Fruit fly (Drosophila melanogaster) whole organism, embryonic: ENCODE measurements around the gene CG7728.

ENCODE experiments used
- Bgb ChIP-seq: fragments of 200-800 bp; sonication (Bioruptor generic); IDR thresholded peaks from 2 replicates; pipeline ENCODE4 v1.3.6; 2022; ENCODE audit warnings: missing biosample characterization, missing genetic modification characterization; ENCODE audit not compliant: partially characterized antibody
- Blimp-1 ChIP-seq: fragments of 200-800 bp; sonication (Bioruptor generic); optimal IDR thresholded peaks from 3 replicates; lab custom pipeline; 2018; ENCODE audit warnings: missing biosample characterization, missing genetic modification characterization, mild to moderate bottlenecking, moderate library complexity, missing genetic modification reagents
- CG10431 ChIP-seq: fragments of 200-800 bp; sonication (Bioruptor generic); optimal IDR thresholded peaks from 3 replicates; lab custom pipeline; 2018; ENCODE audit warnings: missing biosample characterization, mild to moderate bottlenecking, missing genetic modification characterization
- CG11695 ChIP-seq: fragments of 200-800 bp; sonication (Bioruptor generic); IDR thresholded peaks from 3 replicates; pipeline ENCODE4 v1.3.6; 2022; ENCODE audit warnings: missing biosample characterization, missing genetic modification characterization
- CG14014 ChIP-seq: fragments of 200-800 bp; sonication (Bioruptor generic); IDR thresholded peaks from 2 replicates; pipeline ENCODE4 v1.3.6; 2022; ENCODE audit warnings: missing biosample characterization, missing genetic modification characterization
- CG1647 ChIP-seq: fragments of 200-800 bp; sonication (Bioruptor generic); optimal IDR thresholded peaks from 3 replicates; lab custom pipeline; 2016; ENCODE audit warnings: missing biosample characterization, missing genetic modification characterization
- CG16813 ChIP-seq: fragments of 200-800 bp; sonication (Bioruptor generic); IDR thresholded peaks from 3 replicates; pipeline ENCODE4 v1.3.6; 2022; ENCODE audit warnings: missing biosample characterization, missing genetic modification characterization; ENCODE audit not compliant: partially characterized antibody
- CG17359 ChIP-seq: fragments of 200-800 bp; sonication (Bioruptor generic); optimal IDR thresholded peaks from 3 replicates; lab custom pipeline; 2018; ENCODE audit warnings: missing biosample characterization, mild to moderate bottlenecking, missing genetic modification characterization, moderate library complexity
- CG17612 ChIP-seq: fragments of 200-800 bp; sonication (Bioruptor generic); IDR thresholded peaks from 2 replicates; pipeline ENCODE4 v1.3.6; 2022; ENCODE audit warnings: missing biosample characterization, missing genetic modification characterization
- CG1832 ChIP-seq: fragments of 200-800 bp; sonication (Bioruptor generic); optimal IDR thresholded peaks from 2 replicates; lab custom pipeline; 2017; ENCODE audit warnings: missing biosample characterization, mild to moderate bottlenecking, missing genetic modification characterization, inconsistent platforms
- CG3407 ChIP-seq: fragments of 200-800 bp; sonication (Bioruptor generic); optimal IDR thresholded peaks from 2 replicates; lab custom pipeline; 2018; ENCODE audit warnings: missing biosample characterization, mild to moderate bottlenecking, missing genetic modification characterization
- CG34422 ChIP-seq: fragments of 200-800 bp; sonication (Bioruptor generic); IDR thresholded peaks from 3 replicates; pipeline ENCODE4 v1.3.6; 2022; ENCODE audit warnings: missing biosample characterization, missing genetic modification characterization
- CG3995 ChIP-seq: fragments of 200-800 bp; sonication (Bioruptor generic); optimal IDR thresholded peaks from 3 replicates; lab custom pipeline; 2016; ENCODE audit warnings: missing biosample characterization, missing genetic modification characterization
- CG6254 ChIP-seq: fragments of 200-800 bp; sonication (Bioruptor generic); optimal IDR thresholded peaks from 3 replicates; lab custom pipeline; 2017; ENCODE audit warnings: mild to moderate bottlenecking, missing biosample characterization, missing genetic modification reagents, missing genetic modification characterization
- CG6791 ChIP-seq: fragments of 200-800 bp; sonication (Bioruptor generic); IDR thresholded peaks from 3 replicates; pipeline ENCODE4 v1.3.6; 2022; ENCODE audit warnings: missing biosample characterization, missing genetic modification characterization; ENCODE audit not compliant: partially characterized antibody
- CG7556 ChIP-seq: fragments of 200-800 bp; sonication (Bioruptor generic); optimal IDR thresholded peaks from 2 replicates; lab custom pipeline; 2017; ENCODE audit warnings: missing biosample characterization, mild to moderate bottlenecking, missing genetic modification characterization
- Deaf1 ChIP-seq: fragments of 200-800 bp; optimal IDR thresholded peaks from 3 replicates; lab custom pipeline; 2019; ENCODE audit warnings: missing biosample characterization, mild to moderate bottlenecking, missing genetic modification characterization, moderate library complexity
- Dll ChIP-seq: fragments of 200-800 bp; sonication (Bioruptor generic); IDR thresholded peaks from 4 replicates; pipeline ENCODE4 v1.3.6; 2022; ENCODE audit warnings: missing biosample characterization, missing genetic modification characterization; ENCODE audit not compliant: partially characterized antibody
- Doc2 ChIP-seq: fragments of 200-800 bp; sonication (Bioruptor generic); IDR thresholded peaks from 2 replicates; pipeline ENCODE4 v1.3.6; 2022; ENCODE audit warnings: missing biosample characterization, missing genetic modification characterization
- Dref ChIP-seq: fragments of 200-800 bp; sonication (Bioruptor generic); IDR thresholded peaks from 2 replicates; pipeline ENCODE4 v1.3.6; 2022; ENCODE audit warnings: missing biosample characterization, missing genetic modification characterization
- E2f2 ChIP-seq: fragments of 200-800 bp; sonication (Bioruptor generic); IDR thresholded peaks from 2 replicates; pipeline ENCODE4 v1.3.6; 2022; ENCODE audit warnings: missing biosample characterization, missing genetic modification characterization
- HLHmδ ChIP-seq: fragments of 200-800 bp; sonication (Bioruptor generic); optimal IDR thresholded peaks from 2 replicates; lab custom pipeline; 2018; ENCODE audit warnings: missing biosample characterization, mild to moderate bottlenecking, missing genetic modification characterization, moderate library complexity
- Med ChIP-seq: fragments of 200-800 bp; sonication (Bioruptor generic); peaks from one replicate; lab custom pipeline; 2016; ENCODE audit warnings: missing biosample characterization, missing genetic modification characterization, mild to moderate bottlenecking, inconsistent platforms, moderate library complexity
- Meics ChIP-seq: fragments of 200-800 bp; sonication (Bioruptor generic); optimal IDR thresholded peaks from 2 replicates; lab custom pipeline; 2017; ENCODE audit warnings: missing biosample characterization, mild to moderate bottlenecking, missing genetic modification characterization
- Opbp ChIP-seq: fragments of 200-800 bp; sonication (Bioruptor generic); IDR thresholded peaks from 3 replicates; pipeline ENCODE4 v1.3.6; 2022; ENCODE audit warnings: missing biosample characterization, missing genetic modification characterization; ENCODE audit not compliant: partially characterized antibody
- Rfx ChIP-seq: fragments of 200-800 bp; sonication (Bioruptor generic); IDR thresholded peaks from 2 replicates; pipeline ENCODE4 v1.3.6; 2022; ENCODE audit warnings: missing biosample characterization, missing genetic modification characterization
- Scr ChIP-seq: fragments of 200-800 bp; sonication (Bioruptor generic); IDR thresholded peaks from 2 replicates; pipeline ENCODE4 v1.3.6; 2022; ENCODE audit warnings: missing biosample characterization, missing genetic modification characterization; ENCODE audit not compliant: partially characterized antibody
- Trl ChIP-seq, 3 experiments: fragments of >200 bp in 2 of 3; fragments of 200-800 bp in 1 of 3; sonication (Bioruptor generic) in 1 of 3; optimal IDR thresholded peaks; 2 replicates in 1 of 3; 3 replicates in 2 of 3; lab custom pipeline; 2016 to 2017; ENCODE audit warnings: missing biosample characterization in 1 of 3, missing genetic modification characterization in 1 of 3
- abd-A ChIP-seq: fragments of 200-800 bp; sonication (Bioruptor generic); optimal IDR thresholded peaks from 3 replicates; lab custom pipeline; 2019; ENCODE audit warnings: missing biosample characterization, mild to moderate bottlenecking, missing genetic modification characterization, moderate library complexity
- bbx ChIP-seq: fragments of 200-800 bp; sonication (Bioruptor generic); IDR thresholded peaks from 2 replicates; pipeline ENCODE4 v1.3.6; 2022; ENCODE audit warnings: missing biosample characterization, missing genetic modification characterization; ENCODE audit not compliant: partially characterized antibody
- bowl ChIP-seq: fragments of 200-800 bp; sonication (Bioruptor generic); IDR thresholded peaks from 2 replicates; pipeline ENCODE4 v1.3.6; 2022; ENCODE audit warnings: missing biosample characterization, missing genetic modification characterization
- caup ChIP-seq: fragments of 200-800 bp; sonication (Bioruptor generic); optimal IDR thresholded peaks from 3 replicates; lab custom pipeline; 2017; ENCODE audit warnings: missing biosample characterization, mild to moderate bottlenecking, missing genetic modification characterization, moderate library complexity; ENCODE audit not compliant: severe bottlenecking
- chinmo ChIP-seq: fragments of 200-800 bp; sonication (Bioruptor generic); IDR thresholded peaks from 4 replicates; pipeline ENCODE4 v1.3.6; 2022; ENCODE audit warnings: missing biosample characterization, missing genetic modification characterization; ENCODE audit not compliant: partially characterized antibody
- hb ChIP-seq: fragments of 200-800 bp; sonication (Bioruptor generic); IDR thresholded peaks from 3 replicates; pipeline ENCODE4 v1.3.6; 2022; ENCODE audit warnings: missing biosample characterization, missing genetic modification characterization; ENCODE audit not compliant: partially characterized antibody
- hbn ChIP-seq: fragments of 200-800 bp; sonication (Bioruptor generic); IDR thresholded peaks from 2 replicates; pipeline ENCODE4 v1.3.6; 2022; ENCODE audit warnings: missing biosample characterization, missing genetic modification characterization; ENCODE audit not compliant: partially characterized antibody
- insv ChIP-seq, 2 experiments: fragments of 200-800 bp; sonication (Bioruptor generic); optimal IDR thresholded peaks; 3 replicates each; lab custom pipeline; 2016 to 2018; ENCODE audit warnings: missing biosample characterization in 2 of 2, missing genetic modification characterization in 2 of 2
- inv ChIP-seq: fragments of 200-800 bp; sonication (Bioruptor generic); IDR thresholded peaks from 2 replicates; pipeline ENCODE4 v1.3.6; 2022; ENCODE audit warnings: missing biosample characterization, missing genetic modification characterization; ENCODE audit not compliant: partially characterized antibody
- jumu ChIP-seq: fragments of 200-800 bp; sonication (Bioruptor generic); optimal IDR thresholded peaks from 3 replicates; lab custom pipeline; 2016; ENCODE audit warnings: missing biosample characterization, missing genetic modification characterization
- klu ChIP-seq: fragments of 200-800 bp; sonication (Bioruptor generic); IDR thresholded peaks from 2 replicates; pipeline ENCODE4 v1.3.6; 2022; ENCODE audit warnings: missing biosample characterization, missing genetic modification characterization
- row ChIP-seq: fragments of 200-800 bp; sonication (Bioruptor generic); IDR thresholded peaks from 3 replicates; pipeline ENCODE4 v1.3.6; 2022; ENCODE audit warnings: missing biosample characterization, missing genetic modification characterization
- sens ChIP-seq: fragments of 200-800 bp; sonication (Bioruptor generic); peaks from one replicate; lab custom pipeline; 2016; ENCODE audit warnings: missing biosample characterization, missing genetic modification characterization
- sim ChIP-seq: fragments of 200-800 bp; sonication (Bioruptor generic); IDR thresholded peaks from 2 replicates; pipeline ENCODE4 v1.3.6; 2022; ENCODE audit warnings: missing biosample characterization, missing genetic modification characterization
- tna ChIP-seq: fragments of 200-800 bp; sonication (Bioruptor generic); IDR thresholded peaks from 2 replicates; pipeline ENCODE4 v1.3.6; 2022; ENCODE audit warnings: missing biosample characterization, missing genetic modification characterization; ENCODE audit not compliant: partially characterized antibody
- unc-4 ChIP-seq: fragments of 200-800 bp; sonication (Bioruptor generic); IDR thresholded peaks from 2 replicates; pipeline ENCODE4 v1.3.6; 2022; ENCODE audit warnings: missing biosample characterization, missing genetic modification characterization; ENCODE audit not compliant: partially characterized antibody
- vnd ChIP-seq: fragments of 200-800 bp; sonication (Bioruptor generic); IDR thresholded peaks from 3 replicates; pipeline ENCODE4 v1.3.6; 2022; ENCODE audit warnings: missing biosample characterization, missing genetic modification characterization; ENCODE audit not compliant: partially characterized antibody
- vvl ChIP-seq: fragments of 200-800 bp; sonication (Bioruptor generic); IDR thresholded peaks from 2 replicates; pipeline ENCODE4 v1.3.6; 2022; ENCODE audit warnings: missing biosample characterization, missing genetic modification characterization

CG7728 gene

dm6 chr3L:17027310-17027709 lies 11.0 kb downstream of the CG7728 start, which contains the start of gene CG7730 (continued):
- TF ChIP-seq Dref (GFP tag; lab: Robert Waterston, UW) (peak; percentile 61), CG16813 (GFP tag; lab: Robert Waterston, UW) (peak; percentile 40; the same call in 1 of the 3 replicates), hb (GFP tag; lab: Robert Waterston, UW) (peak; percentile 32; the same call in 1 of the 3 replicates), Opbp (GFP tag; lab: Robert Waterston, UW) (peak; percentile 63; the same call in 2 of the 3 replicates), hbn (GFP tag; lab: Robert Waterston, UW) (peak; percentile 58; the same call in 1 of the 2 replicates), bbx (peak; percentile 58; the same call in 1 of the 2 replicates), Dll (peak; percentile 71), unc-4 (GFP tag; lab: Robert Waterston, UW) (0 out of 2 replicates have a peak, but pooled peaks have one; percentile 45), CG10431 (no peak), CG6791 (GFP tag; lab: Robert Waterston, UW) (peak; percentile 75), tna (peak; percentile 71), Meics (GFP tag; lab: Kevin White, UChicago) (no peak), Scr (GFP tag; lab: Robert Waterston, UW) (peak; percentile 60), Bgb (GFP tag; lab: Robert Waterston, UW) (peak; percentile 55; the same call in 1 of the 2 replicates), CG3995 (GFP tag; lab: Kevin White, UChicago) (no peak), E2f2 (GFP tag; lab: Robert Waterston, UW) (peak; percentile 86), vnd (GFP tag; lab: Robert Waterston, UW) (peak; percentile 57)

dm6 chr3L:17031971-17032370 lies 15.6 kb downstream of the CG7728 start, which contains the start of gene Ilp8:
TSS of gene Ilp8 (minus strand) at chr3L:17032080.
- TF ChIP-seq abd-A (tag; lab: Kevin White, UChicago) (no peak), Deaf1 (peak; percentile 94), CG6254 (no peak), CG34422 (GFP tag; lab: Robert Waterston, UW) (0 out of 3 replicates have a peak, but pooled peaks have one; percentile 23), Rfx (0 out of 2 replicates have a peak, but pooled peaks have one; percentile 17), insv (GFP tag; optimal IDR thresholded peaks at IDR 0.05; lab: Kevin White, UChicago) (no peak), CG11695 (GFP tag; lab: Robert Waterston, UW) (0 out of 3 replicates have a peak, but pooled peaks have one; percentile 15), Blimp-1 (peak; percentile 1), Trl (optimal IDR thresholded peaks at IDR 0.05; lab: Kevin White, UChicago) (peak; percentile 60 to 76), Trl (GFP tag; optimal IDR thresholded peaks at IDR 0.05; lab: Kevin White, UChicago) (no peak), chinmo (GFP tag; lab: Robert Waterston, UW) (peak; percentile 74; the same call in 1 of the 4 replicates), sens (peak; percentile 9), Med (GFP tag; lab: Kevin White, UChicago) (peak; percentile 72)

- TF ChIP-seq vvl (GFP tag; lab: Robert Waterston, UW) (no peak), Deaf1 (peak; percentile 90), hbn (GFP tag; lab: Robert Waterston, UW) (no peak), CG7556 (no peak), jumu (GFP tag; lab: Kevin White, UChicago) (no peak), Doc2 (no peak), HLHmδ (GFP tag; lab: Kevin White, UChicago) (peak; percentile 93), bowl (GFP tag; lab: Robert Waterston, UW) (no peak), caup (GFP tag; lab: Kevin White, UChicago) (no peak), row (GFP tag; lab: Robert Waterston, UW) (no peak), inv (GFP tag; lab: Robert Waterston, UW) (no peak), CG17359 (tag; lab: Kevin White, UChicago) (no peak), CG1647 (GFP tag; lab: Kevin White, UChicago) (no peak), CG14014 (no peak), sim (peak; percentile 41; the same call in 1 of the 2 replicates), CG3407 (GFP tag; lab: Kevin White, UChicago) (no peak), CG17612 (GFP tag; lab: Robert Waterston, UW) (no peak), klu (GFP tag; lab: Robert Waterston, UW) (no peak), CG1832 (GFP tag; lab: Kevin White, UChicago) (no peak)
Observed at dm6 chr3L:17033309-17033708, 17.0 kb downstream of the CG7728 start.
